Fruit fly (Drosophila melanogaster) whole organism, pupa: ENCODE results near the gene CG43133.

Experiments
- CG8301 ChIP-seq: fragments of 200-800 bp; sonication (Bioruptor generic); optimal IDR thresholded peaks from 2 replicates; lab custom pipeline; 2018; ENCODE audit warnings: missing biosample characterization, mild to moderate bottlenecking, missing genetic modification characterization
- EcR ChIP-seq: fragments of 200-800 bp; sonication (Bioruptor generic); optimal IDR thresholded peaks from 3 replicates; lab custom pipeline; 2019; ENCODE audit warnings: missing biosample characterization, missing genetic modification characterization, mild to moderate bottlenecking, moderate library complexity, missing genetic modification reagents
- Pif1A ChIP-seq: fragments of 200-800 bp; sonication (Bioruptor generic); optimal IDR thresholded peaks from 3 replicates; lab custom pipeline; 2016; ENCODE audit warnings: missing biosample characterization, missing genetic modification characterization

DNA sequence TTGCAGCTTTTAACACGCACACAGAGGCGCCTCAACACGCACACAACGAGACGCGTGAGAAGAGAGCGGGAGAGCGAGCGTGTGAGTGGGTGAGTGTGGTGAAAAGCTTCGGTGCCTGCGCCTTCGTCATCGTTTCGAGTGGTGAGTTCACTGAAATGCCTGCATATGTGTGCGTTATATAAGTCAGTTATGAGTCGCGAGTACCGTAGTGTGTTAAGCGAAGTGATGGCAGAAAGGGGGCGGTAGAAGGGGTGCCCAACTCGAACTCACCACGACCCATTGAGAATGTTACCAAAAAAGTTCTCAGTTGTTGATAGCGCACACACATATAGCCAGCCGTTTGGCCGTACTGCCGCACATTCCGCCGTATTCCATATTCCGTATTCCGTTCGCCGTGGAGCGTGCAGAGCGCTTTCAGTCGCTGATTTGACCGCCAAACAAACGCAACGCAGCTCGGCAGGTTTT is 25.0 kb upstream of the CG43133 start, which contains the start of gene Frq1:
- TF ChIP-seq CG8301 (tag; lab: Kevin White, UChicago) (no peak), EcR (GFP tag; lab: Kevin White, UChicago) (no peak), Pif1A (no peak)
